Worm (Caenorhabditis elegans) whole organism, L1 larva: ENCODE data around the gene F32D1.7.

ENCODE experiments used
- C04F5.9 ChIP-seq: sonication (generic microtip); optimal IDR thresholded peaks from 2 replicates; lab custom pipeline; 2016; ENCODE audit warnings: missing genetic modification characterization, missing compliant biosample characterization
- Y116A8C.19 ChIP-seq: sonication (generic microtip); optimal IDR thresholded peaks from 2 replicates; lab custom pipeline; 2016; ENCODE audit warnings: missing compliant biosample characterization, missing genetic modification characterization, borderline replicate concordance
- ces-1 ChIP-seq: fragments of 150-350 bp; optimal IDR thresholded peaks from 2 replicates; lab custom pipeline; 2014; ENCODE audit warnings: missing biosample characterization, missing genetic modification reagents, missing genetic modification characterization
- egl-27 ChIP-seq, 2 experiments: fragments of 150-350 bp in 1 of 2; sonication (generic microtip); optimal IDR thresholded peaks; 3 replicates each; lab custom pipeline; 2017 to 2018; ENCODE audit warnings: missing biosample characterization in 2 of 2, missing genetic modification characterization in 2 of 2, missing genetic modification reagents in 2 of 2
- lin-15B ChIP-seq: fragments of 150-350 bp; sonication (generic microtip); optimal IDR thresholded peaks from 3 replicates; lab custom pipeline; 2014; ENCODE audit warnings: missing biosample characterization, missing genetic modification characterization
- lsy-2 ChIP-seq, 2 experiments: fragments of 150-350 bp; optimal IDR thresholded peaks; 2 replicates each; lab custom pipeline; 2014; ENCODE audit warnings: missing biosample characterization in 2 of 2, missing genetic modification characterization in 2 of 2
- mep-1 ChIP-seq: fragments of 150-350 bp; optimal IDR thresholded peaks from 2 replicates; lab custom pipeline; 2014; ENCODE audit warnings: missing biosample characterization, missing genetic modification characterization
- nhr-11 ChIP-seq: fragments of 150-350 bp; optimal IDR thresholded peaks from 2 replicates; lab custom pipeline; 2014; ENCODE audit warnings: missing biosample characterization, missing genetic modification characterization
- nhr-12 ChIP-seq: sonication (generic microtip); optimal IDR thresholded peaks from 2 replicates; lab custom pipeline; 2017; ENCODE audit warnings: missing biosample characterization, missing genetic modification characterization
- nhr-28 ChIP-seq: fragments of 150-350 bp; optimal IDR thresholded peaks from 2 replicates; lab custom pipeline; 2014; ENCODE audit warnings: missing biosample characterization, missing genetic modification characterization
- pax-3 ChIP-seq: fragments of 200-800 bp; sonication (Bioruptor generic); optimal IDR thresholded peaks from 2 replicates; lab custom pipeline; 2018; ENCODE audit warnings: mild to moderate bottlenecking, missing genetic modification characterization, moderate library complexity, missing compliant biosample characterization
- unc-130 ChIP-seq: fragments of 150-350 bp; optimal IDR thresholded peaks from 2 replicates; lab custom pipeline; 2017; ENCODE audit warnings: missing biosample characterization, missing genetic modification characterization, inconsistent platforms
- ztf-11 ChIP-seq, 2 experiments: sonication (generic microtip); optimal IDR thresholded peaks; 2 replicates each; lab custom pipeline; 2016 to 2017; ENCODE audit warnings: missing genetic modification characterization in 2 of 2, missing biosample characterization in 1 of 2, missing compliant biosample characterization in 1 of 2

DNA sequence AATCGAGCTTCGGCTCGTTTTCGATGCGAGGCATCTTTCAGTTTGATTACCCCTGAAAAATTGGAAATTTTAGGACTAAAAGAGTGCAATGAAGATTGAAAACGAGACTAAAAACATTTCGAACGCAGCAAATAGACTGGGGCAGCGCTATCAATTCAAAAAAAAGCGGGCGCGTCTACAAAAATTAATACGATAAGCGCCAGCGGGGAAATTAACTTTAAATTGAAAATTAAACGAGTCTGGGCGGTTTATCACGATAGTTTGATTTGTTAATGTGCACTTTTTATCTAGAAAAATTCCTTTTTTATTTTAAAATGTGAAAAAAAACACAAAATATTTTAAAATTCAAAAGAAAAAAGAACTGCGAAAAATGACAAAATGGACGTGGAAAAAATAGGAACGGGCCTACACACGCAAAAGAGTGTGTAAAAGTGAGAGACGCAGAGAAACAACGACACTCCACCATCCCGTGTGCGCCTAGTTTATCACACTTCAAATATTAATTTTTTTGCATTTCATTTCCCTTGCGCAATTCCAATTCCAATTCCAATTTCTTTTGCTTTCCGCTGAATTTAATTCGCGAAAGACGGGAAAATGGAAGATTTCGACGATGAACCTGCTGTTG lies 4.6 kb downstream of the F32D1.7 start, which contains the start of the genes gmpr-1 and fipp-1:
- TF ChIP-seq mep-1 (peak; percentile 74), nhr-11 (tag; lab: Kevin White, UChicago) (no peak), Y116A8C.19 (no peak), C04F5.9 (tag; lab: Kevin White, UChicago) (no peak), ces-1 (no peak), lin-15B (tag; lab: Kevin White, UChicago) (peak; percentile 57), ztf-11 (tag; optimal IDR thresholded peaks at IDR 0.05; lab: Kevin White, UChicago) (no peak), unc-130 (tag; lab: Kevin White, UChicago) (no peak), pax-3 (tag; lab: Kevin White, UChicago) (no peak), nhr-28 (no peak), lsy-2 (tag; optimal IDR thresholded peaks at IDR 0.05; lab: Kevin White, UChicago) (peak; percentile 75 to 78), egl-27 (tag; optimal IDR thresholded peaks at IDR 0.05; lab: Kevin White, UChicago) (no peak), nhr-12 (tag; lab: Kevin White, UChicago) (no peak)
